Fruit fly (Drosophila melanogaster) S2 (cell line): Measurements from ENCODE around the gene tap.

Experiments used
- CG8478 ChIP-seq: fragments of >200 bp; optimal IDR thresholded peaks from 2 replicates; lab custom pipeline; 2018
- CTCF ChIP-seq, 2 experiments: fragments of >200 bp; optimal IDR thresholded peaks; 2 replicates each; lab custom pipeline; 2018

DNA sequence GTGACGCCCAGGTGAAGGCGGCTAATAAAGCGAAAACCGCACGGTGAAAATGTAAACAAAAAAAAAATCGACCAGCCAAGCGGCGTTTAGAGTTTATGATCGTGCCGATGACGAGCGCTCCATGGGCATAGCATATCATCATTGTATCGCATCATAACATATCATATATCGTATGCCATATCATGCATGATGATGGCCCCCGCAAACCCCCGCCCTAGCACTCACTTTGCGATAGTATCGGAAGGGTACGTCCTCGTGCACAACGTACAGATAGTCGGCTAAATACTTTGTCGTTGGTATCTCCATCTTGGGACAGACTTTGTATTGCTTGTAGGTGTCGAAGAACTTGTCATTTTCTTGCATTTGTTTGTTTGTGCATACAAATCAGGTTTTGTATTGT, 43.8 kb downstream of the tap start:
- TF ChIP-seq CG8478 (lab: Kevin White, UChicago), result no peak
- TF ChIP-seq CTCF (optimal IDR thresholded peaks at IDR 0.05; lab: Kevin White, UChicago), result no peak
